Fruit fly (Drosophila melanogaster): Measurements from ENCODE around the gene mei-9.

Gene mei-9

DNA sequence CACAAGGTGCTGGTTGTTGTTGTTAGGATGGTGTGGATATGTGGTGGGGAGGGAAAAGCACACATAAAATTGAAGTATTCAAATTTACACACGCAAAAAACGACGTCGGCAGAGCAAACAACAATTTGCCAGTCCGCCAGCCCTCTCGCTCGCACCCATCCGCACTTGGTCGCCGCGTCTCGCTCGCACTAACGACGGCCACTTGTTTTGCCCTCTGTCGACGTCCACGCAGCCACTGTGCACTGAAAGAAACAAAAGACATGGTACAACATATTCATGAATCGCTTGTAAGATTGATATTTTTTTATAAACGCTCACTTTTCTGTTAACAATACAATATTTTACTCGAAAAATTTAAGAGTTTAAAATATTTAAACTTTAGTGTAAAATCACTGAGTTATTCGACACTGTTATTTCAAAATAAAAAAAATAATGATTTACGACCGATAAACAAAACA is 5.3 kb upstream of the mei-9 start (continued):
- TF ChIP-seq CG8089 (GFP tag; optimal IDR thresholded peaks at IDR 0.05): no peak
- peak; percentile 53 for TF ChIP-seq az2 (GFP tag; optimal IDR thresholded peaks at IDR 0.05)
- TF ChIP-seq CG10431 (GFP tag; optimal IDR thresholded peaks at IDR 0.05): no peak
- TF ChIP-seq CG10321 (GFP tag; IDR thresholded peaks at IDR 0.05): no peak
- TF ChIP-seq CG12155 (GFP tag; optimal IDR thresholded peaks at IDR 0.05): peak; percentile 49
- TF ChIP-seq D19B (GFP tag; optimal IDR thresholded peaks at IDR 0.05): peak; percentile 42
- no peak for TF ChIP-seq sna (GFP tag; IDR thresholded peaks at IDR 0.05; ENCODE audit: partially characterized antibody)
- peak; percentile 95 for TF ChIP-seq Adf1 (GFP tag; IDR thresholded peaks at IDR 0.05)
- peak; percentile 43; the same call in 1 of the 2 replicates for TF ChIP-seq sob (GFP tag; IDR thresholded peaks at IDR 0.05)
- TF ChIP-seq CG8290 (GFP tag; optimal IDR thresholded peaks at IDR 0.05): no peak
- TF ChIP-seq CG8290 (tag; optimal IDR thresholded peaks at IDR 0.05): peak in 1 of 2 experiments; percentile 58
- TF ChIP-seq CG14860 (GFP tag; IDR thresholded peaks at IDR 0.05; ENCODE audit: partially characterized antibody): no peak
- no peak for TF ChIP-seq Lpt (GFP tag; optimal IDR thresholded peaks at IDR 0.05)
- TF ChIP-seq CG30403 (GFP tag; optimal IDR thresholded peaks at IDR 0.05): peak; percentile 80
- TF ChIP-seq HHEX (GFP tag; optimal IDR thresholded peaks at IDR 0.05): peak; percentile 45
- TF ChIP-seq E2f2 (GFP tag; IDR thresholded peaks at IDR 0.05): peak; percentile 35; the same call in 1 of the 2 replicates
- peak; percentile 75 for TF ChIP-seq CG7839 (tag; optimal IDR thresholded peaks at IDR 0.05)
- TF ChIP-seq CG4730 (GFP tag; IDR thresholded peaks at IDR 0.05): no peak
- no peak for TF ChIP-seq CG5953 (GFP tag; IDR thresholded peaks at IDR 0.05)
- peak; percentile 16 for TF ChIP-seq Max (GFP tag; optimal IDR thresholded peaks at IDR 0.05)
- peak; percentile 49; the same call in 1 of the 2 replicates for TF ChIP-seq CG14441 (GFP tag; IDR thresholded peaks at IDR 0.05)
- TF ChIP-seq MTF-1 (GFP tag; optimal IDR thresholded peaks at IDR 0.05; ENCODE audit: borderline replicate concordance): no peak

DNA sequence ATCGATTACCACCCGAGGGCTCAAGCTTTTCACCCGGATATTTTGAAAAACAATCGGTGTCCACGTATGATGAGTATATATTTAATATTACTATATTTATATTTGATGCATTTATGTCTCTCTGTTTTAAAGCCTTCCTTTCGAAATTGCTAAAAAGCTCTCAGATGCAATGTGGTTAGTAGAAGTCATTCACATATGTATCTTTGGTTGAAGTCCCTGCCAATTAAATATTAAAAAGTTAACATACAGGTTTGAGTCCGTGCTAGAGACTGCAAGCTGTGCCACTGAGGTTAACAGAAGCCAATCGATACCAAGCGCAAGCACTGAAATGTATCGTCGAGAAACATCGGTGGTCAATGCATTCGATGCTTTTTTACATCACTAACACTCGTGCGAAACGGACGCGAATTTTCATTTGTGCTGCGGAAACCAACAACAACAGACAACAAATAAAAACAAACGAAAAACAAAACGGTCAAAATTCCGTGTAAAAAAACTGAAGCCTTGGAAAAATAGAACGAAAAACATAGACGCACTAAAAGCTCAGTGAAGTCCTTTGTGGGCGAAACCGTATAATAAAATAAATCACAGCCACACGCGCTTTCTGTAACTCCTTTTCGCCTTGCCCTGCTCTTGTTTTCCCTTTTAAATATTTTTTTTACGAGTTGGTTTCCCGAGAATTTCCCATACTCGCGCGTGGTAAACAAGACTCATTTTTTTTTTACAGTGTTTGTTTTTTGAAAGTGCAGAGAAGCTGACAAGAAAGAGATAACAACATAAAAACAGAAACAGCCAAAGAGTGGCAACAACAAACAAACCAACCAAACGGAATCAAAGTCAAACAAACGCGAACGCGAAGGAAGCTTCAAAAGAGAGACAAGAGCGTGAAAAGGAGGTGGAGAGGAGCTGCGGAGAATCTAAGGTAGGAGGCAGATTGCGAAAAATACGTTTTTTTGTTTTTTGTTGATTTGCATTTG is 3.9 kb upstream of the mei-9 start, which contains the start of gene norpA:
TSS of gene norpA (plus strand) at position 393 of the 977 bp plus-strand sequence.
- TF ChIP-seq Sry-δ (GFP tag; optimal IDR thresholded peaks at IDR 0.05) (peak; percentile 89), CG14710 (tag; optimal IDR thresholded peaks at IDR 0.05) (peak; percentile 45), CG32772 (GFP tag; IDR thresholded peaks at IDR 0.05) (no peak), hbn (GFP tag; IDR thresholded peaks at IDR 0.05; ENCODE audit: partially characterized antibody) (peak; percentile 90), lmd (GFP tag; IDR thresholded peaks at IDR 0.05) (0 out of 2 replicates have a peak, but pooled peaks have one; percentile 7), sqz (GFP tag; optimal IDR thresholded peaks at IDR 0.05) (peak; percentile 44), mam (GFP tag; optimal IDR thresholded peaks at IDR 0.05) (peak; percentile 9), amos (GFP tag; IDR thresholded peaks at IDR 0.05; ENCODE audit: partially characterized antibody) (peak; percentile 97), lilli (GFP tag; optimal IDR thresholded peaks at IDR 0.05) (peak; percentile 36), Dip3 (GFP tag; optimal IDR thresholded peaks at IDR 0.05) (no peak), dpn (GFP tag; optimal IDR thresholded peaks at IDR 0.05) (peak in 1 of 2 experiments; percentile 19), Dll (GFP tag; IDR thresholded peaks at IDR 0.05; ENCODE audit: partially characterized antibody) (peak; percentile 83), CG17802 (tag; optimal IDR thresholded peaks at IDR 0.05) (no peak), psq (GFP tag; optimal IDR thresholded peaks at IDR 0.05) (peak; percentile 11), Hey (tag; optimal IDR thresholded peaks at IDR 0.05) (no peak), rib (GFP tag; IDR thresholded peaks at IDR 0.05) (peak; percentile 56; the same call in 1 of the 2 replicates), bab2 (GFP tag; optimal IDR thresholded peaks at IDR 0.05) (peak; percentile 9), vnd (GFP tag; IDR thresholded peaks at IDR 0.05; ENCODE audit: partially characterized antibody) (peak; percentile 83), Mes4 (GFP tag; optimal IDR thresholded peaks at IDR 0.05) (peak; percentile 56), CG13624 (GFP tag; optimal IDR thresholded peaks at IDR 0.05) (peak; percentile 10), CG42726 (GFP tag; IDR thresholded peaks at IDR 0.05; ENCODE audit: partially characterized antibody) (peak; percentile 97), her (GFP tag; optimal IDR thresholded peaks at IDR 0.05) (no peak), CG17829 (tag; optimal IDR thresholded peaks at IDR 0.05) (peak; percentile 14), Lhr (GFP tag; optimal IDR thresholded peaks at IDR 0.05) (peak; percentile 45), gcm (GFP tag; optimal IDR thresholded peaks at IDR 0.05) (peak; percentile 90), dmrt99B (tag; optimal IDR thresholded peaks at IDR 0.05) (peak; percentile 22), hth (optimal IDR thresholded peaks at IDR 0.05) (no peak)
